Worm (Caenorhabditis elegans): ENCODE results near the gene Y12A6A.1.

ce11 chrX:13584725-13585371, 36.7 kb downstream of the Y12A6A.1 start, which contains the start of gene unc-84:
- TF ChIP-seq aha-1 (tag), result no peak
- no peak for TF ChIP-seq madf-5 (GFP tag; IDR thresholded peaks at IDR 0.05)
- TF ChIP-seq T26A8.4 (GFP tag; IDR thresholded peaks at IDR 0.05), result no peak
- no peak for TF ChIP-seq duxl-1 (tag; optimal IDR thresholded peaks at IDR 0.05; ENCODE audit: poor library complexity)
- no peak for TF ChIP-seq nhr-10 (tag; optimal IDR thresholded peaks at IDR 0.05)
- no peak for TF ChIP-seq mep-1 (tag; optimal IDR thresholded peaks at IDR 0.05)
- TF ChIP-seq ceh-82 (tag; optimal IDR thresholded peaks at IDR 0.05), result no peak
- no peak for TF ChIP-seq lin-13 (GFP tag; optimal IDR thresholded peaks at IDR 0.05)
- no peak for TF ChIP-seq aly-2 (tag; optimal IDR thresholded peaks at IDR 0.05)
- no peak for TF ChIP-seq snpc-4 (tag; optimal IDR thresholded peaks at IDR 0.05)
- no peak for TF ChIP-seq F49E8.2 (tag; optimal IDR thresholded peaks at IDR 0.05; ENCODE audit: borderline replicate concordance)
- TF ChIP-seq F44E2.7 (GFP tag; IDR thresholded peaks at IDR 0.05), result no peak
- TF ChIP-seq zip-2 (tag; optimal IDR thresholded peaks at IDR 0.05), result no peak
- no peak for TF ChIP-seq mdl-1 (tag; optimal IDR thresholded peaks at IDR 0.05)
